Fruit fly (Drosophila melanogaster) whole organism, embryonic: ENCODE results near the gene CG31103.

Experiments used
- Adf1 ChIP-seq: fragments of 200-800 bp; sonication (Bioruptor generic); IDR thresholded peaks from 2 replicates; pipeline ENCODE4 v1.3.6; 2022; ENCODE audit warnings: missing biosample characterization, missing genetic modification characterization
- CG10321 ChIP-seq: fragments of 200-800 bp; sonication (Bioruptor generic); IDR thresholded peaks from 2 replicates; pipeline ENCODE4 v1.3.6; 2022; ENCODE audit warnings: missing biosample characterization, missing genetic modification characterization
- CG11504 ChIP-seq: fragments of 200-800 bp; sonication (Bioruptor generic); optimal IDR thresholded peaks from 3 replicates; lab custom pipeline; 2019; ENCODE audit warnings: missing biosample characterization, mild to moderate bottlenecking, missing genetic modification characterization, moderate library complexity
- CG11560 ChIP-seq: fragments of 200-800 bp; sonication (Bioruptor generic); IDR thresholded peaks from 3 replicates; pipeline ENCODE4 v1.3.6; 2022; ENCODE audit warnings: missing biosample characterization, missing genetic modification characterization
- CG11696 ChIP-seq: fragments of 200-800 bp; sonication (Bioruptor generic); IDR thresholded peaks from 2 replicates; pipeline ENCODE4 v1.3.6; 2022; ENCODE audit warnings: missing biosample characterization, missing genetic modification characterization
- CG11723 ChIP-seq: fragments of 200-800 bp; sonication (Bioruptor generic); optimal IDR thresholded peaks from 2 replicates; lab custom pipeline; 2017; ENCODE audit warnings: missing biosample characterization, mild to moderate bottlenecking, missing genetic modification characterization
- CG12219 ChIP-seq: fragments of 200-800 bp; sonication (Bioruptor generic); optimal IDR thresholded peaks from 3 replicates; lab custom pipeline; 2018; ENCODE audit warnings: missing biosample characterization, mild to moderate bottlenecking, missing genetic modification characterization
- CG14667 ChIP-seq: fragments of 200-800 bp; sonication (Bioruptor generic); IDR thresholded peaks from 2 replicates; pipeline ENCODE4 v1.3.6; 2022; ENCODE audit warnings: missing biosample characterization, missing genetic modification characterization
- CG1529 ChIP-seq: fragments of 200-800 bp; sonication (Bioruptor generic); optimal IDR thresholded peaks from 3 replicates; lab custom pipeline; 2018; ENCODE audit warnings: missing biosample characterization, missing genetic modification characterization
- CG33557 ChIP-seq: fragments of 200-800 bp; sonication (Bioruptor generic); optimal IDR thresholded peaks from 2 replicates; lab custom pipeline; 2019; ENCODE audit warnings: missing biosample characterization, mild to moderate bottlenecking, missing genetic modification characterization, moderate library complexity
- CG3407 ChIP-seq: fragments of 200-800 bp; sonication (Bioruptor generic); optimal IDR thresholded peaks from 2 replicates; lab custom pipeline; 2018; ENCODE audit warnings: missing biosample characterization, mild to moderate bottlenecking, missing genetic modification characterization
- CG3995 ChIP-seq: fragments of 200-800 bp; sonication (Bioruptor generic); optimal IDR thresholded peaks from 3 replicates; lab custom pipeline; 2016; ENCODE audit warnings: missing biosample characterization, missing genetic modification characterization
- CG42726 ChIP-seq: fragments of 200-800 bp; sonication (Bioruptor generic); IDR thresholded peaks from 2 replicates; pipeline ENCODE4 v1.3.6; 2022; ENCODE audit warnings: missing biosample characterization, missing genetic modification characterization; ENCODE audit not compliant: partially characterized antibody
- CG4328 ChIP-seq: fragments of 200-800 bp; sonication (Bioruptor generic); optimal IDR thresholded peaks from 3 replicates; lab custom pipeline; 2017; ENCODE audit warnings: missing biosample characterization, missing genetic modification reagents, missing genetic modification characterization
- CG4707 ChIP-seq: fragments of 200-800 bp; sonication (Bioruptor generic); optimal IDR thresholded peaks from 2 replicates; lab custom pipeline; 2018; ENCODE audit warnings: missing biosample characterization, mild to moderate bottlenecking, missing genetic modification characterization, moderate library complexity
- CG6791 ChIP-seq: fragments of 200-800 bp; sonication (Bioruptor generic); IDR thresholded peaks from 3 replicates; pipeline ENCODE4 v1.3.6; 2022; ENCODE audit warnings: missing biosample characterization, missing genetic modification characterization; ENCODE audit not compliant: partially characterized antibody
- CG6854 ChIP-seq: fragments of 200-800 bp; sonication (Bioruptor generic); optimal IDR thresholded peaks from 3 replicates; lab custom pipeline; 2017; ENCODE audit warnings: missing biosample characterization, mild to moderate bottlenecking, missing genetic modification characterization
- CG9727 ChIP-seq: fragments of 200-800 bp; sonication (Bioruptor generic); optimal IDR thresholded peaks from 3 replicates; lab custom pipeline; 2017; ENCODE audit warnings: missing biosample characterization, mild to moderate bottlenecking, missing genetic modification characterization
- Doc2 ChIP-seq: fragments of 200-800 bp; sonication (Bioruptor generic); IDR thresholded peaks from 2 replicates; pipeline ENCODE4 v1.3.6; 2022; ENCODE audit warnings: missing biosample characterization, missing genetic modification characterization
- H2.0 ChIP-seq: fragments of 200-800 bp; sonication (Bioruptor generic); IDR thresholded peaks from 2 replicates; pipeline ENCODE4 v1.3.6; 2022; ENCODE audit warnings: missing biosample characterization, missing genetic modification characterization
- HHEX ChIP-seq: fragments of 200-800 bp; sonication (Bioruptor generic); optimal IDR thresholded peaks from 3 replicates; lab custom pipeline; 2017; ENCODE audit warnings: missing biosample characterization, mild to moderate bottlenecking, missing genetic modification characterization, missing genetic modification reagents
- HLH54F ChIP-seq: fragments of 200-800 bp; sonication (Bioruptor generic); optimal IDR thresholded peaks from 3 replicates; lab custom pipeline; 2016; ENCODE audit warnings: missing biosample characterization, missing genetic modification characterization
- HmgZ ChIP-seq: fragments of 200-800 bp; sonication (Bioruptor generic); optimal IDR thresholded peaks from 2 replicates; lab custom pipeline; 2018; ENCODE audit warnings: missing biosample characterization, mild to moderate bottlenecking, missing genetic modification characterization
- Hr3 ChIP-seq: fragments of 200-800 bp; sonication (Bioruptor generic); optimal IDR thresholded peaks from 3 replicates; lab custom pipeline; 2016; ENCODE audit warnings: missing biosample characterization, missing genetic modification characterization
- Kr ChIP-seq: fragments of 200-800 bp; sonication (Bioruptor generic); optimal IDR thresholded peaks from 2 replicates; lab custom pipeline; 2017; ENCODE audit warnings: missing biosample characterization, mild to moderate bottlenecking, missing genetic modification characterization
- Lhr ChIP-seq: fragments of 200-800 bp; sonication (Bioruptor generic); optimal IDR thresholded peaks from 3 replicates; lab custom pipeline; 2017; ENCODE audit warnings: mild to moderate bottlenecking, missing biosample characterization, missing genetic modification reagents, missing genetic modification characterization
- Mad ChIP-seq: fragments of 200-800 bp; sonication (Bioruptor generic); optimal IDR thresholded peaks from 2 replicates; lab custom pipeline; 2016; ENCODE audit warnings: missing biosample characterization, missing genetic modification characterization
- Med ChIP-seq: fragments of 200-800 bp; sonication (Bioruptor generic); peaks from one replicate; lab custom pipeline; 2016; ENCODE audit warnings: missing biosample characterization, missing genetic modification characterization, mild to moderate bottlenecking, inconsistent platforms, moderate library complexity
- Meics ChIP-seq: fragments of 200-800 bp; sonication (Bioruptor generic); optimal IDR thresholded peaks from 2 replicates; lab custom pipeline; 2017; ENCODE audit warnings: missing biosample characterization, mild to moderate bottlenecking, missing genetic modification characterization
- Mrtf ChIP-seq: fragments of 200-800 bp; sonication (Bioruptor generic); IDR thresholded peaks from 3 replicates; pipeline ENCODE4 v1.3.6; 2022; ENCODE audit warnings: missing biosample characterization, missing genetic modification characterization
- NfI ChIP-seq: fragments of 200-800 bp; sonication (Bioruptor generic); optimal IDR thresholded peaks from 3 replicates; lab custom pipeline; 2018; ENCODE audit warnings: missing biosample characterization, mild to moderate bottlenecking, missing genetic modification characterization, moderate library complexity
- Ravus ChIP-seq: fragments of 200-800 bp; sonication (Bioruptor generic); IDR thresholded peaks from 2 replicates; pipeline ENCODE4 v1.3.6; 2022; ENCODE audit warnings: missing biosample characterization, missing genetic modification characterization
- Spps ChIP-seq: fragments of 200-800 bp; sonication (Bioruptor generic); optimal IDR thresholded peaks from 2 replicates; lab custom pipeline; 2018; ENCODE audit warnings: missing biosample characterization, mild to moderate bottlenecking, missing genetic modification characterization
- ara ChIP-seq: fragments of 200-800 bp; sonication (Bioruptor generic); IDR thresholded peaks from 2 replicates; pipeline ENCODE4 v1.3.6; 2022; ENCODE audit warnings: missing biosample characterization, missing genetic modification characterization
- az2 ChIP-seq: fragments of 200-800 bp; sonication (Bioruptor generic); optimal IDR thresholded peaks from 3 replicates; lab custom pipeline; 2016; ENCODE audit warnings: missing biosample characterization, missing genetic modification characterization
- bowl ChIP-seq: fragments of 200-800 bp; sonication (Bioruptor generic); IDR thresholded peaks from 2 replicates; pipeline ENCODE4 v1.3.6; 2022; ENCODE audit warnings: missing biosample characterization, missing genetic modification characterization
- chinmo ChIP-seq: fragments of 200-800 bp; sonication (Bioruptor generic); IDR thresholded peaks from 4 replicates; pipeline ENCODE4 v1.3.6; 2022; ENCODE audit warnings: missing biosample characterization, missing genetic modification characterization; ENCODE audit not compliant: partially characterized antibody
- chn ChIP-seq: fragments of 200-800 bp; sonication (Bioruptor generic); optimal IDR thresholded peaks from 2 replicates; lab custom pipeline; 2016; ENCODE audit warnings: missing biosample characterization, missing genetic modification characterization
- cwo ChIP-seq: fragments of 200-800 bp; sonication (Bioruptor generic); optimal IDR thresholded peaks from 3 replicates; lab custom pipeline; 2017; ENCODE audit warnings: missing biosample characterization, missing genetic modification characterization, mild to moderate bottlenecking, moderate library complexity, missing genetic modification reagents
- dm ChIP-seq: fragments of 200-800 bp; sonication (Bioruptor generic); optimal IDR thresholded peaks from 3 replicates; lab custom pipeline; 2016; ENCODE audit warnings: missing biosample characterization, missing genetic modification characterization
- exex ChIP-seq: fragments of 200-800 bp; sonication (Bioruptor generic); optimal IDR thresholded peaks from 4 replicates; lab custom pipeline; 2018; ENCODE audit warnings: missing biosample characterization, mild to moderate bottlenecking, missing genetic modification characterization, moderate library complexity
- fru ChIP-seq: fragments of >200 bp; optimal IDR thresholded peaks from 2 replicates; lab custom pipeline; 2017
- ftz-f1 ChIP-seq: fragments of 200-800 bp; sonication (Bioruptor generic); optimal IDR thresholded peaks from 2 replicates; lab custom pipeline; 2016; ENCODE audit warnings: missing biosample characterization, missing genetic modification characterization
- jumu ChIP-seq: fragments of 200-800 bp; sonication (Bioruptor generic); optimal IDR thresholded peaks from 3 replicates; lab custom pipeline; 2016; ENCODE audit warnings: missing biosample characterization, missing genetic modification characterization
- mirr ChIP-seq: fragments of 200-800 bp; sonication (Bioruptor generic); optimal IDR thresholded peaks from 3 replicates; lab custom pipeline; 2018; ENCODE audit warnings: missing biosample characterization, mild to moderate bottlenecking, missing genetic modification characterization
- odd ChIP-seq: fragments of 200-800 bp; sonication (Bioruptor generic); optimal IDR thresholded peaks from 2 replicates; lab custom pipeline; 2017; ENCODE audit warnings: missing biosample characterization, mild to moderate bottlenecking, missing genetic modification characterization
- pho ChIP-seq: fragments of 200-800 bp; sonication (Bioruptor generic); optimal IDR thresholded peaks from 2 replicates; lab custom pipeline; 2016; ENCODE audit warnings: missing biosample characterization, missing genetic modification characterization
- sens ChIP-seq: fragments of 200-800 bp; sonication (Bioruptor generic); peaks from one replicate; lab custom pipeline; 2016; ENCODE audit warnings: missing biosample characterization, missing genetic modification characterization
- ssp ChIP-seq: fragments of 200-800 bp; sonication (Bioruptor generic); IDR thresholded peaks from 2 replicates; pipeline ENCODE4 v1.3.6; 2022; ENCODE audit warnings: missing biosample characterization, missing genetic modification characterization
- tna ChIP-seq: fragments of 200-800 bp; sonication (Bioruptor generic); IDR thresholded peaks from 2 replicates; pipeline ENCODE4 v1.3.6; 2022; ENCODE audit warnings: missing biosample characterization, missing genetic modification characterization; ENCODE audit not compliant: partially characterized antibody

Gene CG31103

DNA sequence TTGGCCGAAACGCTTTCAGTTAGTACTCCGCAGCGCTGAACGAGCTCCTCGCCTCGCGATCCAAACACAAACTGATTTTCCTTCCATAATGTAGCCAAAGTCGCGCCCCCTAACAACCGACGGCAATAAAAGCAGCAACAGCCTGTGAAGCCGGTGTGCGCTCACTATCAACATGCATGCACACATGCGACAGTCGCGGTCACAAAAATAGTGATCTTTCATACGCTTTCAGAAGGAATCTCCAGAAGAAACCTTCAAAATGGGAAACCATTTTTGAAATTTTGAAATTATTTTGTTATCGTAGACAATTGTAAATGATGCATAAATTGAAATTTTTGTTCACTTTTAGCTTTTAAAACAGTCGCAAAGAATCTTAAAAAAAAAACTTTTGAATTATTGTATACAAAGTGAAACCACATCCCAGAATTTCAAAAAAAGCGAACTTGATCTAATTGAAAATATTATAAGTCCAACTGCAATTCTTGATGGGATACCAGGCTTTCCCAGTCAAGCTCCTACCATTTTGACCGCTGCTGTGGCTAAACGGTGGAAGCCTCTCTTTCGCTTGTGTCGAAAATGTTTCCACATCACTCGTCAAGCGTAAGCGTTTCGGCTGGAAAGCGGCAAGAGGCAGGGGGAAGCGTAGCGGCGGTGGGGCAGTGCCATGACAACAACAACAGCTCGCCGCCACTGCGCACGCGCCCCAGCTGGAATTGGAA is 13.3 kb downstream of the CG31103 start, which contains the start of gene Cad96Cb (continued):
- TF ChIP-seq Ravus (GFP tag; lab: Robert Waterston, UW), result no peak
- peak; percentile 69 for TF ChIP-seq CG12219 (GFP tag; lab: Kevin White, UChicago)
- TF ChIP-seq CG11504 (tag; lab: Kevin White, UChicago), result peak; percentile 92
- peak; percentile 90 for TF ChIP-seq odd (GFP tag; lab: Kevin White, UChicago)
- TF ChIP-seq Hr3 (GFP tag; lab: Kevin White, UChicago), result peak; percentile 79
- peak; percentile 5 for TF ChIP-seq CG3995 (GFP tag; lab: Kevin White, UChicago)
- TF ChIP-seq Adf1, result no peak
- peak; percentile 41 for TF ChIP-seq ssp (GFP tag; lab: Robert Waterston, UW)
- 0 out of 2 replicates have a peak, but pooled peaks have one; percentile 32 for TF ChIP-seq tna (GFP tag; lab: Robert Waterston, UW)
- TF ChIP-seq CG11723 (GFP tag; lab: Kevin White, UChicago), result peak; percentile 80
- no peak for TF ChIP-seq CG42726 (GFP tag; lab: Robert Waterston, UW)
- peak; percentile 76 for TF ChIP-seq jumu
- TF ChIP-seq NfI (GFP tag; lab: Kevin White, UChicago), result peak; percentile 70
- TF ChIP-seq Doc2, result no peak
- TF ChIP-seq Lhr (GFP tag; lab: Kevin White, UChicago), result peak; percentile 68
- peak; percentile 72 for TF ChIP-seq Mad
- no peak for TF ChIP-seq exex (tag; lab: Kevin White, UChicago)
- peak; percentile 78 for TF ChIP-seq Spps (tag; lab: Kevin White, UChicago)
- TF ChIP-seq ftz-f1, result no peak
- TF ChIP-seq Kr (GFP tag; lab: Kevin White, UChicago), result peak; percentile 9
- TF ChIP-seq dm (GFP tag; lab: Kevin White, UChicago), result peak; percentile 68
- TF ChIP-seq CG9727 (GFP tag; lab: Kevin White, UChicago), result peak; percentile 92
- peak; percentile 48 for TF ChIP-seq CG4707 (GFP tag; lab: Kevin White, UChicago)
- no peak for TF ChIP-seq mirr (GFP tag; lab: Kevin White, UChicago)
- TF ChIP-seq cwo (GFP tag; lab: Kevin White, UChicago), result peak; percentile 67
- peak; percentile 74 for TF ChIP-seq CG4328
- TF ChIP-seq Med (GFP tag; lab: Kevin White, UChicago), result peak; percentile 93
- peak; percentile 85 for TF ChIP-seq CG3407
- TF ChIP-seq chn (GFP tag; lab: Kevin White, UChicago), result peak; percentile 65
- TF ChIP-seq CG14667, result 0 out of 2 replicates have a peak, but pooled peaks have one; percentile 19
- TF ChIP-seq HmgZ (tag; lab: Kevin White, UChicago), result peak; percentile 39
- TF ChIP-seq ara, result peak; percentile 65; the same call in 1 of the 2 replicates
- peak; percentile 74 for TF ChIP-seq HHEX
- peak; percentile 61 for TF ChIP-seq HLH54F (GFP tag; lab: Kevin White, UChicago)
- peak; percentile 69 for TF ChIP-seq Meics (GFP tag; lab: Kevin White, UChicago)
- peak; percentile 93 for TF ChIP-seq CG33557 (GFP tag; lab: Kevin White, UChicago)
- TF ChIP-seq CG6791 (GFP tag; lab: Robert Waterston, UW), result no peak
- TF ChIP-seq CG1529 (GFP tag; lab: Kevin White, UChicago), result peak; percentile 84
- TF ChIP-seq chinmo (GFP tag; lab: Robert Waterston, UW), result no peak
- peak; percentile 38; the same call in 1 of the 2 replicates for TF ChIP-seq H2.0 (GFP tag; lab: Robert Waterston, UW)
- TF ChIP-seq bowl, result no peak
- TF ChIP-seq CG10321 (GFP tag; lab: Robert Waterston, UW), result no peak
- no peak for TF ChIP-seq CG11560 (tag; lab: Robert Waterston, UW)
- TF ChIP-seq fru, result no peak
- peak; percentile 72 for TF ChIP-seq CG6854 (GFP tag; lab: Kevin White, UChicago)
- peak; percentile 87 for TF ChIP-seq CG11696
- TF ChIP-seq az2 (GFP tag; lab: Kevin White, UChicago), result peak; percentile 85
- peak; percentile 63 for TF ChIP-seq pho (GFP tag; lab: Kevin White, UChicago)
- TF ChIP-seq sens (GFP tag; lab: Kevin White, UChicago), result peak; percentile 99
- TF ChIP-seq Mrtf, result peak; percentile 38; the same call in 1 of the 3 replicates
